Fruit fly (Drosophila melanogaster) whole organism, embryonic: ENCODE results near the gene Vps39.

Source experiments
- Ada2b ChIP-seq: fragments of 200-800 bp; sonication (Bioruptor generic); IDR thresholded peaks from 2 replicates; pipeline ENCODE4 v1.3.6; 2022; ENCODE audit warnings: missing biosample characterization, missing genetic modification characterization
- Aef1 ChIP-seq: fragments of 200-800 bp; sonication (Bioruptor generic); IDR thresholded peaks from 3 replicates; pipeline ENCODE4 v1.3.6; 2022; ENCODE audit warnings: missing biosample characterization, missing genetic modification characterization
- B-H1 ChIP-seq: fragments of 200-800 bp; sonication (Bioruptor generic); IDR thresholded peaks from 3 replicates; pipeline ENCODE4 v1.3.6; 2022; ENCODE audit warnings: missing biosample characterization, missing genetic modification characterization
- CG10565 ChIP-seq: fragments of 200-800 bp; sonication (Bioruptor generic); optimal IDR thresholded peaks from 3 replicates; lab custom pipeline; 2016; ENCODE audit warnings: missing biosample characterization, mild to moderate bottlenecking, missing genetic modification characterization
- CG12744 ChIP-seq: fragments of 200-800 bp; sonication (Bioruptor generic); optimal IDR thresholded peaks from 2 replicates; lab custom pipeline; 2016; ENCODE audit warnings: missing biosample characterization, missing genetic modification characterization
- CG13287 ChIP-seq: fragments of 200-800 bp; sonication (Bioruptor generic); IDR thresholded peaks from 2 replicates; pipeline ENCODE4 v1.3.6; 2022; ENCODE audit warnings: missing biosample characterization, missing genetic modification characterization; ENCODE audit not compliant: partially characterized antibody
- CG15073 ChIP-seq: fragments of 200-800 bp; sonication (Bioruptor generic); optimal IDR thresholded peaks from 2 replicates; lab custom pipeline; 2016; ENCODE audit warnings: missing biosample characterization, missing genetic modification characterization
- CG15696 ChIP-seq: fragments of 200-800 bp; sonication (Bioruptor generic); optimal IDR thresholded peaks from 2 replicates; lab custom pipeline; 2019; ENCODE audit warnings: missing biosample characterization, mild to moderate bottlenecking, missing genetic modification characterization, moderate library complexity
- CG1602 ChIP-seq: fragments of 200-800 bp; sonication (Bioruptor generic); optimal IDR thresholded peaks from 3 replicates; lab custom pipeline; 2016; ENCODE audit warnings: missing biosample characterization, missing genetic modification characterization
- CG1792 ChIP-seq: fragments of 200-800 bp; sonication (Bioruptor generic); optimal IDR thresholded peaks from 2 replicates; lab custom pipeline; 2016; ENCODE audit warnings: missing biosample characterization, missing genetic modification characterization
- CG18619 ChIP-seq: fragments of 200-800 bp; sonication (Bioruptor generic); optimal IDR thresholded peaks from 3 replicates; lab custom pipeline; 2017; ENCODE audit warnings: missing biosample characterization, mild to moderate bottlenecking, missing genetic modification characterization
- CG2120 ChIP-seq: fragments of 200-800 bp; sonication (Bioruptor generic); optimal IDR thresholded peaks from 3 replicates; lab custom pipeline; 2016; ENCODE audit warnings: missing biosample characterization, missing genetic modification characterization
- CG2202 ChIP-seq: fragments of 200-800 bp; sonication (Bioruptor generic); optimal IDR thresholded peaks from 2 replicates; lab custom pipeline; 2018; ENCODE audit warnings: missing biosample characterization, mild to moderate bottlenecking, missing genetic modification characterization
- CG2875 ChIP-seq: fragments of 200-800 bp; sonication (Bioruptor generic); optimal IDR thresholded peaks from 2 replicates; lab custom pipeline; 2017; ENCODE audit warnings: missing biosample characterization, mild to moderate bottlenecking, missing genetic modification characterization, missing genetic modification reagents
- CG2889 ChIP-seq: fragments of 200-800 bp; sonication (Bioruptor generic); IDR thresholded peaks from 3 replicates; pipeline ENCODE4 v1.3.6; 2022; ENCODE audit warnings: missing biosample characterization, missing genetic modification characterization
- CG31224 ChIP-seq: fragments of 200-800 bp; sonication (Bioruptor generic); IDR thresholded peaks from 2 replicates; pipeline ENCODE4 v1.3.6; 2022; ENCODE audit warnings: missing biosample characterization, missing genetic modification characterization
- CG31441 ChIP-seq: fragments of 200-800 bp; sonication (Bioruptor generic); IDR thresholded peaks from 2 replicates; pipeline ENCODE4 v1.3.6; 2022; ENCODE audit warnings: missing biosample characterization, missing genetic modification characterization
- CG4854 ChIP-seq: fragments of 200-800 bp; sonication (Bioruptor generic); optimal IDR thresholded peaks from 2 replicates; lab custom pipeline; 2016; ENCODE audit warnings: missing biosample characterization, missing genetic modification characterization, inconsistent platforms
- CG6175 ChIP-seq: fragments of 200-800 bp; sonication (Bioruptor generic); IDR thresholded peaks from 3 replicates; pipeline ENCODE4 v1.3.6; 2022; ENCODE audit warnings: missing biosample characterization, missing genetic modification characterization
- CG7839 ChIP-seq: fragments of 200-800 bp; sonication (Bioruptor generic); optimal IDR thresholded peaks from 3 replicates; lab custom pipeline; 2018; ENCODE audit warnings: missing biosample characterization, mild to moderate bottlenecking, missing genetic modification characterization, moderate library complexity
- CG8944 ChIP-seq: fragments of 200-800 bp; sonication (Bioruptor generic); optimal IDR thresholded peaks from 3 replicates; lab custom pipeline; 2016; ENCODE audit warnings: missing biosample characterization, missing genetic modification characterization
- CG9215 ChIP-seq: fragments of 200-800 bp; sonication (Bioruptor generic); IDR thresholded peaks from 2 replicates; pipeline ENCODE4 v1.3.6; 2022; ENCODE audit warnings: missing biosample characterization, missing genetic modification characterization
- CG9797 ChIP-seq: fragments of 200-800 bp; sonication (Bioruptor generic); optimal IDR thresholded peaks from 3 replicates; lab custom pipeline; 2018; ENCODE audit warnings: missing biosample characterization, mild to moderate bottlenecking, missing genetic modification characterization
- CG9932 ChIP-seq: fragments of 200-800 bp; sonication (Bioruptor generic); IDR thresholded peaks from 2 replicates; pipeline ENCODE4 v1.3.6; 2022; ENCODE audit warnings: missing biosample characterization, missing genetic modification characterization
- Gsc ChIP-seq: fragments of 200-800 bp; sonication (Bioruptor generic); IDR thresholded peaks from 2 replicates; pipeline ENCODE4 v1.3.6; 2022; ENCODE audit warnings: missing biosample characterization, missing genetic modification characterization
- H15 ChIP-seq: fragments of 200-800 bp; sonication (Bioruptor generic); IDR thresholded peaks from 3 replicates; pipeline ENCODE4 v1.3.6; 2022; ENCODE audit warnings: missing biosample characterization, missing genetic modification characterization
- HLH54F ChIP-seq: fragments of 200-800 bp; sonication (Bioruptor generic); optimal IDR thresholded peaks from 3 replicates; lab custom pipeline; 2016; ENCODE audit warnings: missing biosample characterization, missing genetic modification characterization
- HmgZ ChIP-seq: fragments of 200-800 bp; sonication (Bioruptor generic); optimal IDR thresholded peaks from 2 replicates; lab custom pipeline; 2018; ENCODE audit warnings: missing biosample characterization, mild to moderate bottlenecking, missing genetic modification characterization
- Hr3 ChIP-seq: fragments of 200-800 bp; sonication (Bioruptor generic); optimal IDR thresholded peaks from 3 replicates; lab custom pipeline; 2016; ENCODE audit warnings: missing biosample characterization, missing genetic modification characterization
- Hr51 ChIP-seq, 2 experiments: fragments of 200-800 bp; sonication (Bioruptor generic); optimal IDR thresholded peaks; 2 replicates in 1 of 2; 3 replicates in 1 of 2; lab custom pipeline; 2016 to 2018; ENCODE audit warnings: missing biosample characterization in 2 of 2, missing genetic modification characterization in 2 of 2, mild to moderate bottlenecking in 1 of 2, moderate library complexity in 1 of 2
- NfI ChIP-seq: fragments of 200-800 bp; sonication (Bioruptor generic); optimal IDR thresholded peaks from 3 replicates; lab custom pipeline; 2018; ENCODE audit warnings: missing biosample characterization, mild to moderate bottlenecking, missing genetic modification characterization, moderate library complexity
- PHDP ChIP-seq: fragments of 200-800 bp; sonication (Bioruptor generic); optimal IDR thresholded peaks from 3 replicates; lab custom pipeline; 2018; ENCODE audit warnings: missing biosample characterization, mild to moderate bottlenecking, missing genetic modification characterization, moderate library complexity
- Stat92E ChIP-seq, 3 experiments: fragments of >200 bp in 2 of 3; fragments of 200-800 bp in 1 of 3; sonication (Bioruptor generic) in 1 of 3; optimal IDR thresholded peaks; 2 replicates each; lab custom pipeline; 2017 to 2019; ENCODE audit warnings: missing biosample characterization in 3 of 3, missing genetic modification characterization in 3 of 3, mild to moderate bottlenecking in 1 of 3, moderate library complexity in 1 of 3
- Tbp ChIP-seq: fragments of >200 bp; optimal IDR thresholded peaks from 2 replicates; lab custom pipeline; 2018; ENCODE audit warnings: missing biosample characterization, missing genetic modification characterization
- Xbp1 ChIP-seq: fragments of 200-800 bp; sonication (Bioruptor generic); optimal IDR thresholded peaks from 3 replicates; lab custom pipeline; 2016; ENCODE audit warnings: missing biosample characterization, mild to moderate bottlenecking, missing genetic modification characterization
- Xrp1 ChIP-seq: fragments of 200-800 bp; sonication (Bioruptor generic); IDR thresholded peaks from 2 replicates; pipeline ENCODE4 v1.3.6; 2022; ENCODE audit warnings: missing biosample characterization, missing genetic modification characterization
- abd-A ChIP-seq: fragments of 200-800 bp; sonication (Bioruptor generic); optimal IDR thresholded peaks from 3 replicates; lab custom pipeline; 2019; ENCODE audit warnings: missing biosample characterization, mild to moderate bottlenecking, missing genetic modification characterization, moderate library complexity
- da ChIP-seq: fragments of 200-800 bp; sonication (Bioruptor generic); optimal IDR thresholded peaks from 2 replicates; lab custom pipeline; 2016; ENCODE audit warnings: missing biosample characterization, missing genetic modification characterization
- dan ChIP-seq: fragments of 200-800 bp; sonication (Bioruptor generic); IDR thresholded peaks from 2 replicates; pipeline ENCODE4 v1.3.6; 2022; ENCODE audit warnings: missing biosample characterization, missing genetic modification characterization
- dm ChIP-seq: fragments of 200-800 bp; sonication (Bioruptor generic); optimal IDR thresholded peaks from 3 replicates; lab custom pipeline; 2016; ENCODE audit warnings: missing biosample characterization, missing genetic modification characterization
- emc ChIP-seq: fragments of 200-800 bp; sonication (Bioruptor generic); optimal IDR thresholded peaks from 2 replicates; lab custom pipeline; 2016; ENCODE audit warnings: missing biosample characterization, missing genetic modification characterization
- esg ChIP-seq: fragments of 200-800 bp; sonication (Bioruptor generic); conservative IDR thresholded peaks from 2 replicates; pipeline ENCODE4 v1.3.6; 2022; ENCODE audit warnings: missing biosample characterization, missing genetic modification characterization
- exex ChIP-seq: fragments of 200-800 bp; sonication (Bioruptor generic); optimal IDR thresholded peaks from 4 replicates; lab custom pipeline; 2018; ENCODE audit warnings: missing biosample characterization, mild to moderate bottlenecking, missing genetic modification characterization, moderate library complexity
- eyg ChIP-seq: fragments of 200-800 bp; sonication (Bioruptor generic); optimal IDR thresholded peaks from 3 replicates; lab custom pipeline; 2016; ENCODE audit warnings: missing biosample characterization, missing genetic modification characterization
- h ChIP-seq: fragments of >200 bp; optimal IDR thresholded peaks from 2 replicates; lab custom pipeline; 2017
- nau ChIP-seq: fragments of 200-800 bp; sonication (Bioruptor generic); optimal IDR thresholded peaks from 3 replicates; lab custom pipeline; 2017; ENCODE audit warnings: missing biosample characterization, mild to moderate bottlenecking, missing genetic modification characterization, missing genetic modification reagents
- ranshi ChIP-seq: fragments of 200-800 bp; sonication (Bioruptor generic); IDR thresholded peaks from 2 replicates; pipeline ENCODE4 v1.3.6; 2022; ENCODE audit warnings: missing biosample characterization, missing genetic modification characterization
- tin ChIP-seq: fragments of 200-800 bp; sonication (Bioruptor generic); optimal IDR thresholded peaks from 3 replicates; lab custom pipeline; 2016; ENCODE audit warnings: missing biosample characterization, missing genetic modification characterization
- toy ChIP-seq: fragments of 200-800 bp; sonication (Bioruptor generic); IDR thresholded peaks from 2 replicates; pipeline ENCODE4 v1.3.6; 2022; ENCODE audit warnings: missing biosample characterization, missing genetic modification characterization
- z ChIP-seq: fragments of 200-800 bp; sonication (Bioruptor generic); IDR thresholded peaks from 3 replicates; pipeline ENCODE4 v1.3.6; 2022; ENCODE audit warnings: missing biosample characterization, missing genetic modification characterization
- zfh2 ChIP-seq: fragments of 200-800 bp; sonication (Bioruptor generic); optimal IDR thresholded peaks from 2 replicates; lab custom pipeline; 2016; ENCODE audit warnings: missing biosample characterization, missing genetic modification characterization

Vps39 gene

dm6 chr3R:18297444-18298297 is 23.4 kb upstream of the Vps39 start (continued):
- TF ChIP-seq abd-A (tag; lab: Kevin White, UChicago) (no peak), Xbp1 (no peak), tin (GFP tag; lab: Kevin White, UChicago) (no peak), dm (GFP tag; lab: Kevin White, UChicago) (no peak), nau (GFP tag; lab: Kevin White, UChicago) (no peak), CG18619 (no peak), B-H1 (GFP tag; lab: Robert Waterston, UW) (no peak), dan (GFP tag; lab: Robert Waterston, UW) (no peak), ranshi (GFP tag; lab: Robert Waterston, UW) (0 out of 2 replicates have a peak, but pooled peaks have one; percentile 34), HLH54F (no peak), Hr3 (GFP tag; lab: Kevin White, UChicago) (no peak), CG7839 (no peak), eyg (peak; percentile 2), Hr51 (GFP tag; optimal IDR thresholded peaks at IDR 0.05; lab: Kevin White, UChicago) (no peak), esg (GFP tag; lab: Robert Waterston, UW) (no peak), CG2889 (no peak), toy (GFP tag; lab: Robert Waterston, UW) (no peak), CG1602 (no peak), CG10565 (GFP tag; lab: Kevin White, UChicago) (no peak), Tbp (GFP tag; lab: Kevin White, UChicago) (no peak), emc (no peak), Gsc (no peak), CG31441 (GFP tag; lab: Robert Waterston, UW) (0 out of 2 replicates have a peak, but pooled peaks have one; percentile 29), CG6175 (GFP tag; lab: Robert Waterston, UW) (no peak), Stat92E (GFP tag; optimal IDR thresholded peaks at IDR 0.05; lab: Kevin White, UChicago) (no peak), h (lab: Kevin White, UChicago) (no peak), CG2875 (no peak), exex (tag; lab: Kevin White, UChicago) (no peak), CG9215 (GFP tag; lab: Robert Waterston, UW) (no peak), CG15073 (no peak), PHDP (tag; lab: Kevin White, UChicago) (no peak), Aef1 (no peak), NfI (GFP tag; lab: Kevin White, UChicago) (no peak), CG13287 (GFP tag; lab: Robert Waterston, UW) (no peak), Ada2b (GFP tag; lab: Robert Waterston, UW) (no peak), CG9797 (GFP tag; lab: Kevin White, UChicago) (no peak), H15 (0 out of 3 replicates have a peak, but pooled peaks have one; percentile 36), z (GFP tag; lab: Robert Waterston, UW) (no peak), CG8944 (GFP tag; lab: Kevin White, UChicago) (no peak), CG15696 (no peak), zfh2 (no peak), Xrp1 (GFP tag; lab: Robert Waterston, UW) (peak; percentile 28; the same call in 1 of the 2 replicates), HmgZ (tag; lab: Kevin White, UChicago) (no peak), CG4854 (GFP tag; lab: Kevin White, UChicago) (no peak), da (GFP tag; lab: Kevin White, UChicago) (no peak), CG12744 (GFP tag; lab: Kevin White, UChicago) (no peak), CG2120 (no peak), CG1792 (GFP tag; lab: Kevin White, UChicago) (no peak), CG2202 (no peak), CG9932 (GFP tag; lab: Robert Waterston, UW) (no peak), CG31224 (GFP tag; lab: Robert Waterston, UW) (no peak)
